Worm (Caenorhabditis elegans): ENCODE data around the gene Y48C3A.5.

Y48C3A.5 gene

DNA sequence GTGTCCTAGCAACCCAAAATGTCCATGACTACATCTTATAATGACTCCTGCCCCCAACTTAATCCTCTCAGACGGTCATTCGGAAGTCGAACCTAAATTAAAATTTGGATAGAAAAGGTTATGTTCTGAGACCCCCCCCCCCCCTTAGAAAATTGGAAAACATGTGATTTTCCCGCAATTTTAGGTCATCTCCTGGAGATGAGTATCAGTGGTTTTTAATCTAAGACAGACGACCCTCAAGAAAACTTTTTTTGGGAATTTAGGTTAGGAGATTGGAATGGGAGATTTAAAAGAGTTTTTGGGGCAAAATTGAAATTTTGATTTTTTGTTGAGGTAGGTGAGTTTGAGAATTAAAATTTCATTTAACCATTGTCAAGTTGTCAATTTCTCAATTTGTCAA is 22.6 kb downstream of the Y48C3A.5 start:
- TF ChIP-seq snpc-4 (tag; optimal IDR thresholded peaks at IDR 0.05) (no peak), ceh-16 (tag; optimal IDR thresholded peaks at IDR 0.05) (peak; percentile 30), zag-1 (tag; optimal IDR thresholded peaks at IDR 0.05) (no peak), sma-9 (GFP tag; optimal IDR thresholded peaks at IDR 0.05) (peak; percentile 41), sma-9 (tag; optimal IDR thresholded peaks at IDR 0.05) (no peak), nhr-6 (tag; optimal IDR thresholded peaks at IDR 0.05) (no peak), ztf-4 (tag; optimal IDR thresholded peaks at IDR 0.05) (no peak), lin-39 (tag; optimal IDR thresholded peaks at IDR 0.05) (no peak), sma-3 (GFP tag; optimal IDR thresholded peaks at IDR 0.05) (no peak), elt-1 (tag; optimal IDR thresholded peaks at IDR 0.05) (peak; percentile 68)

DNA sequence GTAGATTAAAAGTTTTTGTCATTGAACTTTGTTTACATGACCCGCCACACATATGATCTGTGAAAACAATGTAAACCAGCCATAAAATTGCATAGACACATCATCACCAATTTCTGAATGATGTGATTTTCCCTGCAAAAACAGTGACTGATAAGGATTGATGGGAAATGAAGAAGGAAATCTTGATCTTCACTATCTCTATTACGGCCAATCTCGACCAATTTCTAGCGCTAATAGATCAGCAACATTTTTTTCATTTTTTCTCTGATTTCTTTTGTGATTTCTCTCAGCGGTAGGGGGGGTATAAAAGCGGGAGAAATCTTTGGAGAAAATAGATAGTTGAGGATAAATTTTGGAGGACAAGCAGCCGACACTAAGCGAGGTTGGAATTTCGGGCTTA is 26.4 kb downstream of the Y48C3A.5 start:
- TF ChIP-seq nhr-237 (tag; optimal IDR thresholded peaks at IDR 0.05) (no peak), nhr-21 (tag; optimal IDR thresholded peaks at IDR 0.05) (peak; percentile 7)

ce11 chrII:13297935-13298334 is 27.1 kb downstream of the Y48C3A.5 start:
- TF ChIP-seq lsy-2 (tag; optimal IDR thresholded peaks at IDR 0.05) (no peak), zag-1 (tag; optimal IDR thresholded peaks at IDR 0.05) (no peak), mab-5 (tag; optimal IDR thresholded peaks at IDR 0.05) (no peak), mbf-1 (tag; optimal IDR thresholded peaks at IDR 0.05) (no peak), unc-55 (GFP tag; optimal IDR thresholded peaks at IDR 0.05) (no peak), nhr-21 (tag; optimal IDR thresholded peaks at IDR 0.05) (no peak), ztf-1 (GFP tag; conservative IDR thresholded peaks at IDR 0.05) (no peak), R02D3.7 (tag; optimal IDR thresholded peaks at IDR 0.05) (no peak), gmeb-1 (tag; optimal IDR thresholded peaks at IDR 0.05) (no peak), sem-4 (tag; optimal IDR thresholded peaks at IDR 0.05) (no peak), F13H6.1 (tag; optimal IDR thresholded peaks at IDR 0.05) (no peak), sma-9 (GFP tag; optimal IDR thresholded peaks at IDR 0.05) (no peak), sma-9 (tag; optimal IDR thresholded peaks at IDR 0.05) (no peak), nhr-77 (tag; optimal IDR thresholded peaks at IDR 0.05) (no peak), nhr-237 (tag; optimal IDR thresholded peaks at IDR 0.05) (no peak), elt-1 (tag; optimal IDR thresholded peaks at IDR 0.05) (no peak), blmp-1 (tag; optimal IDR thresholded peaks at IDR 0.05; ENCODE audit: insufficient read depth) (no peak), dmd-4 (tag; optimal IDR thresholded peaks at IDR 0.05) (no peak), crh-2 (tag; optimal IDR thresholded peaks at IDR 0.05) (no peak)

DNA sequence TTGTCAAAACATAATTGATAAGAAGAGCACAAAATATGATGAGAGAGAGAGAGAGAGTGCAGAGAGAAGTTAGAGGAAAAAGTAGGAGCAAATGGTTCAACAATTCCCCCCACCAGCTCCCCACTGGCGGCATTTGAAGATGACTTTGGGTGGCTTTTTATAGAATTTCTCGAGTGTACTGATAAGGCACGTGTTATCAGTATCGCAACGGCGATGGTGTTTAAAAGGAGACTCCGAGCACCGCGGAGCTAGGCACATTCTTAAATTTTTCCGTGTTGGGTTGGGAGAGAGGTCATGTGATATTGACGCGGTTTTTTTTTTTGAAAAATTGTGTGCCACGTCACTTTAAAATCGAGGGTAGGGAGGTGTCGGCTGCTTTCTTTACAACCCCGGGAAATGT is 27.7 kb downstream of the Y48C3A.5 start:
- peak; percentile 25 for TF ChIP-seq skn-1 (tag; optimal IDR thresholded peaks at IDR 0.05)
- TF ChIP-seq mdl-1 (tag; optimal IDR thresholded peaks at IDR 0.05): peak in 1 of 2 experiments; percentile 58
- TF ChIP-seq nhr-77 (tag; optimal IDR thresholded peaks at IDR 0.05): no peak
- peak; percentile 82 for TF ChIP-seq crh-2 (tag; optimal IDR thresholded peaks at IDR 0.05)
- peak; percentile 77 for TF ChIP-seq sma-9 (GFP tag; optimal IDR thresholded peaks at IDR 0.05)
- no peak for TF ChIP-seq sma-9 (tag; optimal IDR thresholded peaks at IDR 0.05)
- no peak for TF ChIP-seq nhr-11 (tag; optimal IDR thresholded peaks at IDR 0.05)
- no peak for TF ChIP-seq nhr-6 (tag; optimal IDR thresholded peaks at IDR 0.05)
- no peak for TF ChIP-seq elt-3 (tag; optimal IDR thresholded peaks at IDR 0.05)
- no peak for TF ChIP-seq unc-62 (GFP tag; optimal IDR thresholded peaks at IDR 0.05)
- no peak for TF ChIP-seq nhr-12 (tag; optimal IDR thresholded peaks at IDR 0.05)
- no peak for TF ChIP-seq nhr-237 (tag; optimal IDR thresholded peaks at IDR 0.05)
- TF ChIP-seq lin-39 (tag; optimal IDR thresholded peaks at IDR 0.05): no peak
- no peak for TF ChIP-seq alr-1 (tag; optimal IDR thresholded peaks at IDR 0.05)
- TF ChIP-seq ztf-1 (GFP tag; conservative IDR thresholded peaks at IDR 0.05): no peak
- TF ChIP-seq F13H6.1 (tag; optimal IDR thresholded peaks at IDR 0.05): peak; percentile 27
- TF ChIP-seq nhr-23 (tag; optimal IDR thresholded peaks at IDR 0.05): no peak
- TF ChIP-seq lin-13 (GFP tag; optimal IDR thresholded peaks at IDR 0.05): peak; percentile 28
- peak; percentile 18 for TF ChIP-seq nhr-129 (tag; optimal IDR thresholded peaks at IDR 0.05)
- TF ChIP-seq zag-1 (tag; optimal IDR thresholded peaks at IDR 0.05): no peak
- TF ChIP-seq blmp-1 (tag; optimal IDR thresholded peaks at IDR 0.05; ENCODE audit: insufficient read depth): no peak
- TF ChIP-seq sma-3 (GFP tag; optimal IDR thresholded peaks at IDR 0.05): peak; percentile 36
- TF ChIP-seq nhr-25 (tag; optimal IDR thresholded peaks at IDR 0.05): no peak
- peak; percentile 55 for TF ChIP-seq gmeb-1 (tag; optimal IDR thresholded peaks at IDR 0.05)
- TF ChIP-seq unc-55 (GFP tag; optimal IDR thresholded peaks at IDR 0.05): no peak
- TF ChIP-seq aly-2 (tag; optimal IDR thresholded peaks at IDR 0.05): no peak
- no peak for TF ChIP-seq ZK546.5 (tag; optimal IDR thresholded peaks at IDR 0.05)
- peak; percentile 58 for TF ChIP-seq fos-1 (tag; optimal IDR thresholded peaks at IDR 0.05)
- TF ChIP-seq Y55F3AM.14 (GFP tag; optimal IDR thresholded peaks at IDR 0.05): no peak

Data from whole organism, L2 larva.